Fruit fly (Drosophila melanogaster): ENCODE data around the gene ND-51.

DNA sequence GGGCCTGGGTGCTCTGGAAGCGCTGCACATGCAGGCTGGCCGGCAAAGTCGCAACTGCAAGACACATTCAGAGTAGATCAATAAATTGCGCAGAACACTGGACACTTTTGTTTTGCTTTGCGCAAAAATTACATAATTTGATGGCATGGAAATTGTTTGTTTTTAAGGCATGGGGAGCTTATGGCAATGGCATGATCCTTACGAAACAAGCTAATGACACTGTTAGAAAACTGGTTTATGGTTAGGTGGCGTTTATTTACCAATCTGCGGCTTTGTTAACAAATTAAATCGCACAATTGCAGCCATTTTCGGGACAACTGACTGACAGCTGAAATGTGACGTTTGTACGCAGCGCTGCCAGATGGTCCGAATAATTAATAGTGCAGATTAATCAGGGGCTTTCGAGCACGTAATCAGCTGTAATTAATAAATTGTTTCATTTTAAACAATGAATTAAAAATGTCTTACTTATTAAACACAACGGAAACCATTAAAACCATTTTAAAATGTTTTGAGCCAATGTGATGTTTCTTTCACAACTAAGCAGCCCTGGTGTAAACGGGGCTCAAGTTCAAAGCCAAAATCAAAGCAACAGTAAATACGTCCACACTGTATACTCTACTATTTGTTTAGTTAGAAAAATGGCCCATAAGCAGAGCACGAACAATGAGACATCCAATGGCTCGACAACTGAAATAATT lies at the start of gene ND-51, which contains the start of gene CG13994:
- peak; percentile 74 for TF ChIP-seq ovo (GFP tag; optimal IDR thresholded peaks at IDR 0.05)
- peak; percentile 80 for TF ChIP-seq cic (GFP tag; optimal IDR thresholded peaks at IDR 0.05)
- TF ChIP-seq CG11617 (GFP tag; optimal IDR thresholded peaks at IDR 0.05): peak; percentile 83
- TF ChIP-seq Crg-1 (GFP tag; optimal IDR thresholded peaks at IDR 0.05): peak; percentile 61
- TF ChIP-seq bab1 (GFP tag; optimal IDR thresholded peaks at IDR 0.05): peak; percentile 86
- peak; percentile 81 for TF ChIP-seq CG33017 (tag; optimal IDR thresholded peaks at IDR 0.05)
- peak; percentile 87 for TF ChIP-seq Hr96 (GFP tag; optimal IDR thresholded peaks at IDR 0.05)
